Fruit fly (Drosophila melanogaster): ENCODE results near the gene Pcp.

The Pcp gene

DNA sequence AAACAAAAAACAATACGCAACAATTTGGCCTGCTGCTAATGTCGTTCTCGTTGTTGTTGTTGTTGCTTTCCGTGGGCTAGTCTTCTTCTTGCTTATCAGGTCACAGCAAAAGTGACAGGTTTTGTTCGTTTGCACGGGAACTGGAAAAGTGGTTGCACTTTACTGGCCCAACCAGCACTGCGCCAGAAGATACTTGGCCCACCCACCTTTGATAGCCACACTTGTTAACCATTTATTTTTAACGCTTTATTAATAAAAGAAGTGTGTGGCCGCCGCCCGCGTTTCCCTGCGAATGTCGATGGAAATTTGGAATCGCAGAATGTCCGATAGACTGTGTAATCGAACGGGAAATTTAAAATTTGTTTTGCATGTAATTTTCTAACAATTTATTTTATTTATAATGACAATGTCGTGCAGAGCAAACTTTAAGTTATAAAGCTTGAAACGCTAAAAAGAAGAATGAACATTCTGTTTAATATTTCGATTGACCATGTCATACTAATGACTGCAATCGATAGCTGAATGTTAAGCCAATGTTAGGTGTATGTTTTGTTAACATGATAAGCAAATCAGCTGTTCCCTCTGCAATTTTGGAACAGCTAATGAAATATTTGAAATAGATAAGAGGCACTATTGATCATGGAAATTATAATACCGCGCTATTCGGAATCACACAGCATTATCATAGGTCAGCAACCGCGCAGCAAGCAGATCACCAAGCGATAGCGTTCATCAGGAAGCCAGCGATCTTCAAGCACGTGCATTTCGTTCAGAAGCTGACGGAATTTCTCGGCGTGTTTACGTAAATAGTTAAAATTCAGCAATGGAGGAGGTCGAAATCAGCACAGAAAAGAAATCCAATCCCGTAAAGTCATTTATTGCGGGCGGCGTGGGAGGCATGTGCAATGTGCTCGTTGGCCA is 5.8 kb downstream of the Pcp start, which contains the start of the genes CG31908 and MME1 (continued):
- TF ChIP-seq Ets96B (tag; optimal IDR thresholded peaks at IDR 0.05) (no peak), fd59A (GFP tag; optimal IDR thresholded peaks at IDR 0.05) (no peak), CG3919 (GFP tag; optimal IDR thresholded peaks at IDR 0.05) (peak; percentile 29), Ets21C (GFP tag; optimal IDR thresholded peaks at IDR 0.05) (no peak), Blimp-1 (GFP tag; optimal IDR thresholded peaks at IDR 0.05) (no peak), achi (GFP tag; optimal IDR thresholded peaks at IDR 0.05) (peak; percentile 80), CG7368 (GFP tag; optimal IDR thresholded peaks at IDR 0.05) (no peak), CG4318 (GFP tag; optimal IDR thresholded peaks at IDR 0.05) (no peak), acj6 (GFP tag; optimal IDR thresholded peaks at IDR 0.05) (no peak)

DNA sequence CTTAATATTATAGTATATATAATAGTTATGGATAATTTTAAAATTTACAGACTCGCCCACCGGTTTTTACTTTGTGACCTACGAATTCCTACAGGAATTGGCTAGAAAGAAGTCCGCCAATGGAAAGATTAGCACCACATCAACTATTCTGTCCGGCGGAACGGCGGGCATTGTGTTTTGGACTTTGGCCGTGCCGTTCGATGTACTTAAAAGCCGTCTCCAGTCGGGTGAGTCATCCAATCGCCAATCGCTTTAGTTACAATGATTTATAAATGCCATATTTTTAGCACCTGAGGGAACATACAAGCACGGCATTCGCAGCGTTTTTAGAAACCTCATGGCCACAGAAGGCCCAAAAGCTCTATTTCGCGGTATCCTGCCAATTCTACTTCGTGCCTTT is 7.0 kb downstream of the Pcp start:
- TF ChIP-seq CG11294 (GFP tag; IDR thresholded peaks at IDR 0.05), result no peak
- no peak for TF ChIP-seq CG32006 (GFP tag; optimal IDR thresholded peaks at IDR 0.05)
- peak; percentile 1 for TF ChIP-seq CG6854 (GFP tag; optimal IDR thresholded peaks at IDR 0.05)
- TF ChIP-seq CG4318 (GFP tag; optimal IDR thresholded peaks at IDR 0.05), result no peak
- TF ChIP-seq acj6 (GFP tag; optimal IDR thresholded peaks at IDR 0.05), result no peak

DNA sequence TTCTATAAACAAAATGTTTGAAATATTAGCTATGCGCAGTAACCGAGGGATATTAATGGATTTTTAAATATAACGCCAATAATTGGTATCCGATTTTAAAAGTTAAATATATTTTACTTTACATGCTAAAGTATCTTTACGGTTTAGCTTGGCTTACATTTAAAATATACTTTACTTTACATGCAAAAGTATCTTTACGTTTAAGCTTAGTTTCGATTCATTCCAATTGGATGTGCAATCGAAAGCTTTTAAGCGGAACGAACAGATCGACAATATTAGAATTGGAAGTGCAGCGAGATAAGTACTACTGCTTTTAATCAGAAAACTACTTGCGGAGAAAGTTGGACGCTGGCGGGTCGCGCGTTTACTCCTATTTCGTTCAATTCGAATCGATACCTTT is 7.5 kb downstream of the Pcp start:
- TF ChIP-seq CG6854 (GFP tag; optimal IDR thresholded peaks at IDR 0.05) (no peak), CG11762 (GFP tag; optimal IDR thresholded peaks at IDR 0.05; ENCODE audit: insufficient read depth) (no peak), ss (GFP tag; optimal IDR thresholded peaks at IDR 0.05) (no peak), CG6163 (GFP tag; IDR thresholded peaks at IDR 0.05) (no peak), Ets21C (GFP tag; optimal IDR thresholded peaks at IDR 0.05) (no peak), fkh (GFP tag; optimal IDR thresholded peaks at IDR 0.05) (no peak), achi (GFP tag; optimal IDR thresholded peaks at IDR 0.05) (no peak)

DNA sequence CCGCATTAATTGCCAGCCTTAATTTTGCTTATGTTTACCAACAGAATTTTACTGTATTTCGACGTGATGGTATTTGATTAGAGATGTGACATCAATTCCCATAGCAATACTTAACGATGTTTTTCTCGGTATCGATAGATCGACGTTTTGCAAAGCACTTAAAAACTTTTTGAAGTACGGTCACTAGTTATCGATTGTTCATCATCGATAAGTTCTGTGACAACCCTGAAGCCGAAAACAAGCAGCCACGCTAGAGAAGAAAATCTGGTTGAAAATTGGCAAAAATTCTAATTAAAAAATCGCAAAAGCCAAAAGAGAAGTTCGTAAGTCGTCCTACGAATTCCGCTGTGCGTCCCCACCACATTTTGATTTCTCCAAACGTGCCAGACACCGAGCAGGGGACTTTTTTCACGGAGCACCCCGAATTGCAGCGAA is 11.1 kb downstream of the Pcp start, which contains the start of the genes Rab30 and Caper:
TSS of gene Rab30 (minus strand) at position 90 of the 435 bp plus-strand sequence.
TSS of gene Caper (plus strand) at position 205 of the 435 bp plus-strand sequence.
- TF ChIP-seq CG8632 (GFP tag; optimal IDR thresholded peaks at IDR 0.05), result no peak
- no peak for TF ChIP-seq CG16779 (tag; optimal IDR thresholded peaks at IDR 0.05)
- no peak for TF ChIP-seq fd85E (GFP tag; optimal IDR thresholded peaks at IDR 0.05)
- TF ChIP-seq CG6854 (GFP tag; optimal IDR thresholded peaks at IDR 0.05), result no peak
- TF ChIP-seq vri (GFP tag; optimal IDR thresholded peaks at IDR 0.05), result peak; percentile 39
- TF ChIP-seq spab (GFP tag; optimal IDR thresholded peaks at IDR 0.05), result no peak
- no peak for TF ChIP-seq pdm3 (GFP tag; optimal IDR thresholded peaks at IDR 0.05)
- TF ChIP-seq CG6163 (GFP tag; IDR thresholded peaks at IDR 0.05), result no peak
- TF ChIP-seq lz (GFP tag; optimal IDR thresholded peaks at IDR 0.05), result peak; percentile 58
- no peak for TF ChIP-seq CG8319 (GFP tag; optimal IDR thresholded peaks at IDR 0.05)
- TF ChIP-seq dac (GFP tag; optimal IDR thresholded peaks at IDR 0.05), result no peak
- no peak for TF ChIP-seq net (GFP tag; optimal IDR thresholded peaks at IDR 0.05)
- TF ChIP-seq Blimp-1 (GFP tag; optimal IDR thresholded peaks at IDR 0.05), result no peak
- peak; percentile 53 for TF ChIP-seq Hr39 (GFP tag; optimal IDR thresholded peaks at IDR 0.05)
- TF ChIP-seq salr (GFP tag; optimal IDR thresholded peaks at IDR 0.05), result no peak
- no peak for TF ChIP-seq CG10669 (GFP tag; optimal IDR thresholded peaks at IDR 0.05)
- TF ChIP-seq esn (GFP tag; optimal IDR thresholded peaks at IDR 0.05), result peak; percentile 56
- TF ChIP-seq fd59A (GFP tag; optimal IDR thresholded peaks at IDR 0.05), result no peak
- no peak for TF ChIP-seq CG15336 (GFP tag; IDR thresholded peaks at IDR 0.05)
- TF ChIP-seq Ets96B (tag; optimal IDR thresholded peaks at IDR 0.05), result no peak
- TF ChIP-seq cyc (GFP tag; optimal IDR thresholded peaks at IDR 0.05), result peak; percentile 47
- no peak for TF ChIP-seq CG9139 (GFP tag; optimal IDR thresholded peaks at IDR 0.05)
- TF ChIP-seq dsx (GFP tag; optimal IDR thresholded peaks at IDR 0.05; ENCODE audit: poor library complexity, severe bottlenecking), result no peak
- TF ChIP-seq Eip93F (GFP tag; optimal IDR thresholded peaks at IDR 0.05), result no peak
- TF ChIP-seq OdsH (GFP tag; optimal IDR thresholded peaks at IDR 0.05), result peak; percentile 13
- no peak for TF ChIP-seq CG6792 (GFP tag; optimal IDR thresholded peaks at IDR 0.05)
- no peak for TF ChIP-seq CG11902 (GFP tag; optimal IDR thresholded peaks at IDR 0.05)
- TF ChIP-seq Sox102F (GFP tag; optimal IDR thresholded peaks at IDR 0.05), result no peak
- TF ChIP-seq Eip75B (GFP tag; optimal IDR thresholded peaks at IDR 0.05), result peak; percentile 7
- no peak for TF ChIP-seq svp (GFP tag)
- no peak for TF ChIP-seq CG6276 (GFP tag; optimal IDR thresholded peaks at IDR 0.05)
- TF ChIP-seq achi (GFP tag; optimal IDR thresholded peaks at IDR 0.05), result no peak
- TF ChIP-seq Met (GFP tag; optimal IDR thresholded peaks at IDR 0.05), result peak; percentile 21
